Worm (Caenorhabditis elegans): ENCODE measurements around the gene srh-98.

Gene srh-98

ce11 chrV:16235135-16235534 lies 412 bp downstream of the srh-98 start, which contains the start of gene F21H7.3:
Gene F21H7.3 (minus strand): TSS chrV:16235235.
- TF ChIP-seq W03F9.2 (tag; optimal IDR thresholded peaks at IDR 0.05) (no peak), dao-5 (tag; optimal IDR thresholded peaks at IDR 0.05) (no peak), him-1 (tag; optimal IDR thresholded peaks at IDR 0.05) (no peak)

DNA sequence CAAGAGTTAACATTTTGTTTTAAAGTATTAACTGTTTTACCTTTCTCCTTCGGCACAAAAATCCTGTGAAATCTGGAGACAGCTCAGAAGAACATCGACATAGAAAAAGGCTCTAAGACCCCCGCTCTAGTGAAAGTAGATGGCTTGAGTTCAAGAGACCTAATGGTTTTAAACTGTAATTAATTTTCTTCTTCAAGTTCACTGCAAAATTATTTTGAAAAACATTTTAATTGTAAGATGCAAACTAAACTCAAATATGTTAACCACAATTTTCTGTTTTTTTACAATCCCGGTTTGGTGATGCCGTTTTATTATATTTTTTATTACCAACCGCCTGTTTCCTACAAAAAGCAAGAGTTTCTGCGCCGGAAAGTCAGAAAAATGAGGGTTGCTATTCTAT lies 1.9 kb downstream of the srh-98 start, which contains the start of gene clec-233:
clec-233 (plus strand) TSS at position 301 of the 400 bp plus-strand sequence.
- TF ChIP-seq W03F9.2 (tag; optimal IDR thresholded peaks at IDR 0.05) = no peak
- no peak for TF ChIP-seq dao-5 (tag; optimal IDR thresholded peaks at IDR 0.05)
- no peak for TF ChIP-seq him-1 (tag; optimal IDR thresholded peaks at IDR 0.05)

- TF ChIP-seq him-1 (tag; optimal IDR thresholded peaks at IDR 0.05) (no peak), dao-5 (tag; optimal IDR thresholded peaks at IDR 0.05) (no peak), W03F9.2 (tag; optimal IDR thresholded peaks at IDR 0.05) (no peak)
Measured at ce11 chrV:16232180-16232579, 3.4 kb downstream of the srh-98 start, which contains the start of gene gst-22. Gene gst-22 (minus strand): TSS chrV:16232282.

DNA sequence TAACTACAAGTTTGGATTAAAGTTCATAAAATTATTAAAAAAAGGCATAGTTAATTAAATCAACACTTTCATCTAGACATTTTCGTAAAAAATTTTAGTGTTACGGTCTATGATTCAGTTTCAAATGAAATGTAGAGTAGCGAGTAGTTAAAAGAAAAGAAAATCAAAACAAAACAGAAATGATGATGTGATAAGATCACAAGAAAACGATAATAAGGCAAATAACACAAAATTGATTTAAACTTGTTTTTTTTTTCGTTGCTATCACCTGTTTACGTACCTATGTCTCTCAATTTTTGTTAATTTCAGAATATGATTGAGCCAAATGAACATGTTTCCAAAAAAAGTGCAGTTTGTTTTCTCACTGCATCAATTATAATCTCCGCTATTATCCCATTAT lies 5.7 kb downstream of the srh-98 start, which contains the start of the genes F21H7.2 and F21H7.12:
F21H7.2 (minus strand) TSS at position 101 of the 400 bp plus-strand sequence.
F21H7.12 (plus strand) TSS at position 270 of the 400 bp plus-strand sequence.
- TF ChIP-seq W03F9.2 (tag; optimal IDR thresholded peaks at IDR 0.05) (no peak), dao-5 (tag; optimal IDR thresholded peaks at IDR 0.05) (no peak), him-1 (tag; optimal IDR thresholded peaks at IDR 0.05) (no peak)

DNA sequence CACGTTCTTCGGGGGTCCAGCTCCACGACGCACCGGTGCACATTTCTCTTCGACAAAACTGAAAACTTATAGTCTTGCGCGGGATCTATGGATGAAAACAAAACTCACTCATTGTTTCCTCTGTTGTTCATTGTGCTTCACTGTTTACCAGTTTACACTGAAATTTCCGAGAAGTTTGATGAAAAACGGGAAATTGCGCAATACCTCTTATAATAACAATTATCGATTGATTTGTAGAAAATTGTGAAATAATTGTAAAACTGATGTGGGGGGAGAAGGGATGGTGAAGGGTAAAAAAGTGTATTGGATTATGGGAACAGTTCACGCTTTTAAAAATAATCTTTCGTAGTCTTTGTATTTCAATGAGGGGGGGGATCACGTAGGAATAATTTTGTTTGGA lies 6.1 kb downstream of the srh-98 start:
- TF ChIP-seq W03F9.2 (tag; optimal IDR thresholded peaks at IDR 0.05) = no peak
- TF ChIP-seq dao-5 (tag; optimal IDR thresholded peaks at IDR 0.05) = no peak
- no peak for TF ChIP-seq him-1 (tag; optimal IDR thresholded peaks at IDR 0.05)

ce11 chrV:16226581-16226980 lies 9.0 kb downstream of the srh-98 start, which contains the start of gene F11A5.13:
Gene F11A5.13 (minus strand): TSS chrV:16226681.
- no peak for TF ChIP-seq him-1 (tag; optimal IDR thresholded peaks at IDR 0.05)
- TF ChIP-seq W03F9.2 (tag; optimal IDR thresholded peaks at IDR 0.05) = no peak
- TF ChIP-seq dao-5 (tag; optimal IDR thresholded peaks at IDR 0.05) = no peak

DNA sequence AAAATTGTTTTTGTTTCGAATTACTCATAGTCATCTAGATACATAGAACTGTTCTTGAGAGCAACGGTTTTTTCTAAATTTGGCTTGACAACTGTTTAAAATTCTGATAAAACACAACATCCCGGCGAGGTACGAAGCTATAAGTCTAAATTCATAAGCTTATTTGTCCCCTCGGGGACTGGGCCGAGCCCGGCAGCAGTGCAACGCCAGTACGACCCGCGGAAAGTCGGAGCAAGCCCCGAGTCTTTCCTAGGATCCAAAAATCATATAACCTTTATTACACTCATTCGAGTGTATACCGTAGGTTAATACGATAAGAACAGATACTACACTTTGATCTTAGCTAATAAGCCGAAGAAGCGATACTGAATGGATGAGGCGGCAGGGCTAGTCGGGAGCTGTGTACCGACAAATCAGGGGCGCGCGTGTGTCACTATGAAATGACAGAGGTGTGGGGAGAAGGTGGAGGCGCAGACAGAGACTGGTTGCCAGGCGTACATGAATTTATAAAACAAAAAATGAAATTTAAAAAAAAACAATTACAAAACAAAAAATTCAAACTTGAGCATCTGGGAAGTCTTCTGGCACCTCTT lies 9.9 kb downstream of the srh-98 start:
- TF ChIP-seq him-1 (tag; optimal IDR thresholded peaks at IDR 0.05) = no peak
- TF ChIP-seq W03F9.2 (tag; optimal IDR thresholded peaks at IDR 0.05) = no peak
- TF ChIP-seq dao-5 (tag; optimal IDR thresholded peaks at IDR 0.05) = no peak

- TF ChIP-seq him-1 (tag; optimal IDR thresholded peaks at IDR 0.05) (no peak), W03F9.2 (tag; optimal IDR thresholded peaks at IDR 0.05) (no peak), dao-5 (tag; optimal IDR thresholded peaks at IDR 0.05) (no peak)
Measured at ce11 chrV:16224027-16224426, 11.5 kb downstream of the srh-98 start, which contains the start of gene stdh-2. Gene stdh-2 (plus strand): TSS chrV:16224327.

DNA sequence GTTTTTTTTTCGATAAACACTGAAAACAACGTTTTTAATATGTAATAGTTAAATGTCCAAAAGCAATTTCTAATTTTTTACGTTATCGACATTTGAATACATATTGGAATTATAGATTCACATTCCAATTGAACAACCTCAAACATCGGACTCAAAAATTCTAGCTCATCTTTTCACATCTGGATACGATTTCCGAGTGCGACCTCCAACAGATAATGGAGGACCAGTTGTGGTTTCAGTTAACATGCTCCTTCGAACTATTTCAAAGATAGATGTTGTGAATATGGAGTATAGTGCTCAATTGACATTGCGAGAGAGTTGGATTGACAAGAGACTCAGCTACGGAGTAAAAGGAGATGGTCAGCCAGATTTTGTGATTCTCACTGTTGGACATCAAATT lies 15.5 kb downstream of the srh-98 start:
- TF ChIP-seq him-1 (tag; optimal IDR thresholded peaks at IDR 0.05) (no peak), W03F9.2 (tag; optimal IDR thresholded peaks at IDR 0.05) (no peak), dao-5 (tag; optimal IDR thresholded peaks at IDR 0.05) (no peak)

DNA sequence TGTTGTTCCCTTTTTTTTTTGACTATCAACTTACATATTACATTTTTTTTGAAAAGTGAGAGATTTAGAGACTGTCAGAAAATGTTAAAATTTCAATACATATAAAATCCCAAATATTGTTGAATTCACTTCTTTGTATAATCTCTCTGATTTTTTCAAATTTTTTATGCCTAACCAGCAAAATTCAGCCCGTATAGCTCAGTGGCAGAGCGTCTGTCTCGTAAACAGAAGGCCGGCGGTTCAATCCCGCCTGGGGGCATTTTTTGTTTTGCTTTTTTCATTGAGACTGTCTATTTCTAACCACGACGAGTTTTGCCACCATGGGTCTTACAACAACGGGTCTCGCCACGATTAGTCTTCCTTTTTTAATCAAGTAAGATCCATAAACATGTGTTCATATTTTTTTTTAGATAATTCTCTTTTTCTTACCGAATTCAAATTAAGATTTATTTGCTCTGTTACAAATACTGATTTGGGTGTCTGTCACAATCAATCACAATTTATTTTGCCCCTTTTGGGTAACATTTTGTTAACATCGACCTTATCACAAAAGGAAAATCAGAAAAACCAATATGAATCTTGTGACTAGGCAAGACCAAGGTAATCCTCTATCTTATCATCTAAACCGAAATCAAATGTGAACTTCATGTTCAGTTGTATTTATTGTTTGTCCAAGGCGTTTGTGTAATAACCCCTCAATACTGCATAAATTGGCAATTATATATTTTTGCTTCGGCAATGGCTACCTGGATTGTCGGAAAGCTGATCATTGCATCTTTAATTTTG lies 16.4 kb downstream of the srh-98 start, which contains the start of gene glc-1:
glc-1 (plus strand) TSS at position 663 of the 786 bp plus-strand sequence.
- TF ChIP-seq dao-5 (tag; optimal IDR thresholded peaks at IDR 0.05) (no peak), W03F9.2 (tag; optimal IDR thresholded peaks at IDR 0.05) (no peak), him-1 (tag; optimal IDR thresholded peaks at IDR 0.05) (no peak)

- no peak for TF ChIP-seq him-1 (tag; optimal IDR thresholded peaks at IDR 0.05)
- TF ChIP-seq W03F9.2 (tag; optimal IDR thresholded peaks at IDR 0.05) = no peak
- no peak for TF ChIP-seq dao-5 (tag; optimal IDR thresholded peaks at IDR 0.05)
Measured at ce11 chrV:16218522-16218921, 17.0 kb downstream of the srh-98 start, which contains the start of gene F11A5.15. Gene F11A5.15 (minus strand): TSS chrV:16218622.

DNA sequence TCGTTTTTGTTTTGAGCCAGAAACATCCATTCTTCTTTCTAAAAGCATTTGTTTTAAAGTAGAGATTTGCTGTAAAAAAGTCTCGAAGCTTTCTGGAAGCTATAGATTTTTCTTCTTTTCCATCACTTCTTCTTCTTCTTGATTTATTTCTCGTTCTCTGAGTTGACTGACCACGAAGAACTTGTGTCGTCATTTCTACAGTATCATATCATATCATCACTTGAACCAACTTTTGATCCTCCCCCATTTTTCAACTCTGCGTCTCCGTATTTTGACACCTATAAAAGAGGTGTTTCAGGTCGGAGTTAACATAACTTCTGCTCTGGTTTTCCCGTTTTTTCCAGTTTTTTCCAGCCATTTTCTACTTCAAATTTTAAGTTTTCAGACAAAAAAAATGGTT lies 21.0 kb downstream of the srh-98 start, which contains the start of gene F11A5.9:
F11A5.9 (plus strand) TSS at position 386 of the 400 bp plus-strand sequence.
- no peak for TF ChIP-seq dao-5 (tag; optimal IDR thresholded peaks at IDR 0.05)
- no peak for TF ChIP-seq him-1 (tag; optimal IDR thresholded peaks at IDR 0.05)
- no peak for TF ChIP-seq W03F9.2 (tag; optimal IDR thresholded peaks at IDR 0.05)

DNA sequence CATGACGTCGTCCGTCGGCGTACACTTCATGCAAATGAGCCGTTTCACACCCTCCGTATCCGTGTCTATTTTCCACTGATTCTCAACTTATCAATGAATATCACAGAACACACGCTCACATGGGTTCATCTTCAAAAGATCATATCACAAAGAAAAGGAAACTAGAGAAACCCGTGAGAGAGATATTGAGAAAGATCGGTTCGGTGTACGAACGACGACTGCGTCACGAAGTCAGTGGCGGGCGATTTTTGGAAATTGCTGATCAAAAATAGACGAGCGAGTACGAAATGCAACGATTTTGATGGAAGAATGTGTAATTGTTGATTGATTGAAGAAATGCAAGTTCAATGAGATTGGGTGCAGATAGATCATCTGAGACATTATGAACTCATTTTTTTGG lies 22.2 kb downstream of the srh-98 start:
- no peak for TF ChIP-seq him-1 (tag; optimal IDR thresholded peaks at IDR 0.05)
- TF ChIP-seq dao-5 (tag; optimal IDR thresholded peaks at IDR 0.05) = no peak
- no peak for TF ChIP-seq W03F9.2 (tag; optimal IDR thresholded peaks at IDR 0.05)

- TF ChIP-seq dao-5 (tag; optimal IDR thresholded peaks at IDR 0.05) (no peak), W03F9.2 (tag; optimal IDR thresholded peaks at IDR 0.05) (no peak), him-1 (tag; optimal IDR thresholded peaks at IDR 0.05) (no peak)
Measured at ce11 chrV:16211713-16212112, 23.8 kb downstream of the srh-98 start.
